Worm (Caenorhabditis elegans): ENCODE measurements around the gene sulp-4.

sulp-4 gene

ce11 chrV:11876657-11877056 lies 1.5 kb downstream of the sulp-4 start:
- no peak for TF ChIP-seq snpc-4 (tag; optimal IDR thresholded peaks at IDR 0.05)
- no peak for TF ChIP-seq ztf-11 (tag; optimal IDR thresholded peaks at IDR 0.05)
- no peak for TF ChIP-seq nhr-76 (tag; optimal IDR thresholded peaks at IDR 0.05)
- TF ChIP-seq M03D4.4 (tag; optimal IDR thresholded peaks at IDR 0.05): no peak
- TF ChIP-seq hlh-1 (tag; optimal IDR thresholded peaks at IDR 0.05): no peak

DNA sequence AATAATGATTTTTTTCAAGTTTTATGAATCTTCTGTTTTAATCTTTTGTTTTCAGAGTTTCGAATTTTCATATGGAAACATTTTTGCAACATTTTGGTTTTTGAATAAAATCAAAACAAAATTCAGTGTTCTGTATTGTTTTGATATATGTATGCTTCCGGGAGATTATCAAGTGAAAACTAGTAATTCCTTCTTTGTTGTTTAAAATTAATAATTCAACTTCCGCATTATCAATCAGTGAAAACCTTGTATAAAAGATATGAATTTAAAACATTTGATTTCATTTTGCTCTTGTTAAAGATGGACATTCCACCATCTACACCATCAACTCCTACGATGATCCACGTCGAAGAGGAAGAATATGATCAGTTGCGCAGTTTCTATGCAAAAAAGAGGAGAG lies 4.6 kb downstream of the sulp-4 start, which contains the start of gene sulp-5:
sulp-5 (plus strand) TSS at position 301 of the 400 bp plus-strand sequence.
- TF ChIP-seq nhr-2 (tag; optimal IDR thresholded peaks at IDR 0.05) (no peak), sptf-1 (tag; optimal IDR thresholded peaks at IDR 0.05) (no peak), unc-120 (tag; optimal IDR thresholded peaks at IDR 0.05; ENCODE audit: poor library complexity, severe bottlenecking) (no peak), unc-39 (tag; optimal IDR thresholded peaks at IDR 0.05) (no peak)

ce11 chrV:11883215-11883614 lies 8.1 kb downstream of the sulp-4 start:
- no peak for TF ChIP-seq zip-8 (tag; optimal IDR thresholded peaks at IDR 0.05)
- TF ChIP-seq flh-1 (GFP tag; optimal IDR thresholded peaks at IDR 0.05): no peak
- no peak for TF ChIP-seq nhr-12 (tag; optimal IDR thresholded peaks at IDR 0.05)
- TF ChIP-seq mab-5 (tag; optimal IDR thresholded peaks at IDR 0.05): no peak
- TF ChIP-seq M03D4.4 (tag; optimal IDR thresholded peaks at IDR 0.05): no peak
- TF ChIP-seq hlh-1 (tag; optimal IDR thresholded peaks at IDR 0.05): no peak
- no peak for TF ChIP-seq elt-1 (tag; optimal IDR thresholded peaks at IDR 0.05; ENCODE audit: borderline replicate concordance, insufficient read depth)
- TF ChIP-seq ceh-43 (GFP tag; optimal IDR thresholded peaks at IDR 0.05): no peak
- TF ChIP-seq nhr-28 (tag; optimal IDR thresholded peaks at IDR 0.05): no peak
- TF ChIP-seq lin-32 (GFP tag; optimal IDR thresholded peaks at IDR 0.05): no peak

- TF ChIP-seq elt-3 (tag; optimal IDR thresholded peaks at IDR 0.05) (no peak), elt-1 (tag; optimal IDR thresholded peaks at IDR 0.05; ENCODE audit: borderline replicate concordance, insufficient read depth) (no peak), mep-1 (tag; optimal IDR thresholded peaks at IDR 0.05) (no peak), mab-5 (tag; optimal IDR thresholded peaks at IDR 0.05) (no peak), mls-2 (tag; optimal IDR thresholded peaks at IDR 0.05) (no peak), nhr-2 (tag; optimal IDR thresholded peaks at IDR 0.05) (no peak), ceh-43 (GFP tag; optimal IDR thresholded peaks at IDR 0.05) (no peak), lin-13 (tag; optimal IDR thresholded peaks at IDR 0.05) (no peak), sptf-1 (tag; optimal IDR thresholded peaks at IDR 0.05) (no peak), ceh-83 (GFP tag; optimal IDR thresholded peaks at IDR 0.05) (no peak), unc-62 (GFP tag; optimal IDR thresholded peaks at IDR 0.05) (no peak), hlh-1 (tag; optimal IDR thresholded peaks at IDR 0.05) (no peak), blmp-1 (tag; optimal IDR thresholded peaks at IDR 0.05) (no peak), sem-2 (GFP tag; optimal IDR thresholded peaks at IDR 0.05) (no peak), nhr-76 (tag; optimal IDR thresholded peaks at IDR 0.05) (no peak)
These were observed 9.9 kb downstream of the sulp-4 start for ce11 chrV:11885087-11885486.

- no peak for TF ChIP-seq zip-8 (tag; optimal IDR thresholded peaks at IDR 0.05)
- no peak for TF ChIP-seq ceh-39 (tag; optimal IDR thresholded peaks at IDR 0.05)
- TF ChIP-seq nhr-12 (tag; optimal IDR thresholded peaks at IDR 0.05): no peak
- no peak for TF ChIP-seq sptf-1 (tag; optimal IDR thresholded peaks at IDR 0.05)
- no peak for TF ChIP-seq mep-1 (tag; optimal IDR thresholded peaks at IDR 0.05)
- TF ChIP-seq hlh-1 (tag; optimal IDR thresholded peaks at IDR 0.05): no peak
- no peak for TF ChIP-seq elt-1 (tag; optimal IDR thresholded peaks at IDR 0.05; ENCODE audit: borderline replicate concordance, insufficient read depth)
- no peak for TF ChIP-seq ceh-43 (GFP tag; optimal IDR thresholded peaks at IDR 0.05)
- TF ChIP-seq unc-62 (GFP tag; optimal IDR thresholded peaks at IDR 0.05): no peak
- no peak for TF ChIP-seq lin-32 (GFP tag; optimal IDR thresholded peaks at IDR 0.05)
- TF ChIP-seq nhr-76 (tag; optimal IDR thresholded peaks at IDR 0.05): no peak
- TF ChIP-seq flh-1 (GFP tag; optimal IDR thresholded peaks at IDR 0.05): no peak
- no peak for TF ChIP-seq blmp-1 (tag; optimal IDR thresholded peaks at IDR 0.05)
- TF ChIP-seq snpc-4 (tag; optimal IDR thresholded peaks at IDR 0.05): no peak
- TF ChIP-seq unc-39 (tag; optimal IDR thresholded peaks at IDR 0.05): no peak
These were observed 10.8 kb downstream of the sulp-4 start for ce11 chrV:11885939-11886338.

ce11 chrV:11887988-11888499 lies 12.9 kb downstream of the sulp-4 start, which contains the start of gene adh-1:
TSS of gene adh-1 (plus strand) at chrV:11888248.
- TF ChIP-seq ceh-43 (GFP tag; optimal IDR thresholded peaks at IDR 0.05): no peak
- TF ChIP-seq M03D4.4 (tag; optimal IDR thresholded peaks at IDR 0.05): no peak
- no peak for TF ChIP-seq pha-4 (tag; optimal IDR thresholded peaks at IDR 0.05)
- no peak for TF ChIP-seq sem-2 (GFP tag; optimal IDR thresholded peaks at IDR 0.05)
- TF ChIP-seq flh-1 (GFP tag; optimal IDR thresholded peaks at IDR 0.05): no peak

Measured in whole organism, mixed stage, embryonic.